Fruit fly (Drosophila melanogaster): ENCODE data around the gene Thor.

Thor gene

DNA sequence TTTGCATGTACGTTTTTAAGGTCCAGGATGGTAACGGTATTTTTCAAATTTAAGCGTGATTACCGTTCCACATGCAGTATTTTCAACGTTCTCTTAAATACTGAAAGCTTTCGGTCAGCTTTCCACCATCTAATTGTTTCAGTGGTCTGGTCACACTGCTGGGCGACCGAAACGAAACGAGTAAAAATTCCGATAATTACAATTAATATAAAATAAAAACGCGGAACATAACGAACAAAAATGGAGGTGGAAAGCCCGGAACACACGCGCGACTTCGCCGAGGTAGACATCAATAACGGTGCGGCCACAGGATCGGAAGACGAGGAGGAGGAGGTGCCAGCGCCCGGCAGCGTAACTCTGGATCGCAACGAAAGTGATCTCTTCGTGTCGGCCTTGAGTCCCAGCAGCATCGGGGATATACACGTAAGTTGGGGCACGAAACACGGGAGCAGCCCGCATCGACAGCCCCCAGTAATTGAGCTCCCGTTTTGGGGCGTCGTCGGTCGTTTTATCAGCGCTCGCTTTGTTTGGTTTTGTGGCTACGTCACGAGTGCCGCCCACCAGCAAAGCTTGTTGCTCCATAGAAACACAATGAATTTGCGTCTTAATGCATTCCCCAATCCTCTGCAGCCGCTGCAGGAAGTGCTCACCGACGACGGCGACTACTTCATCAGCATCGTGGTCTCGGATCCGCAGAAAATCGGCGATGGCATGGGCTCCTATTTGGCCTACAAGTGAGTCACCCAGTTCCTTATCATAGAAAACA is 28.5 kb upstream of the Thor start, which contains the start of gene Snx1 (continued):
- TF ChIP-seq Dek (tag; optimal IDR thresholded peaks at IDR 0.05), result no peak
- TF ChIP-seq pita (GFP tag; optimal IDR thresholded peaks at IDR 0.05), result no peak
- TF ChIP-seq Abd-B (GFP tag; optimal IDR thresholded peaks at IDR 0.05), result peak; percentile 35
- no peak for TF ChIP-seq CG7745 (tag; optimal IDR thresholded peaks at IDR 0.05)
- TF ChIP-seq HmgZ (tag; optimal IDR thresholded peaks at IDR 0.05), result no peak
- TF ChIP-seq unpg (GFP tag; optimal IDR thresholded peaks at IDR 0.05), result no peak
- no peak for TF ChIP-seq CG6765 (GFP tag; optimal IDR thresholded peaks at IDR 0.05)
- no peak for TF ChIP-seq CG17802 (tag; optimal IDR thresholded peaks at IDR 0.05)
- TF ChIP-seq gfzf (GFP tag; optimal IDR thresholded peaks at IDR 0.05), result peak; percentile 75
- no peak for TF ChIP-seq CG4820 (GFP tag; optimal IDR thresholded peaks at IDR 0.05)
- no peak for TF ChIP-seq B-H2 (GFP tag; optimal IDR thresholded peaks at IDR 0.05)
- no peak for TF ChIP-seq CG1832 (GFP tag; optimal IDR thresholded peaks at IDR 0.05)
- TF ChIP-seq stwl (tag; optimal IDR thresholded peaks at IDR 0.05), result peak; percentile 79
- no peak for TF ChIP-seq Hr51 (GFP tag; optimal IDR thresholded peaks at IDR 0.05)
- TF ChIP-seq dpn (GFP tag; optimal IDR thresholded peaks at IDR 0.05), result no peak
- TF ChIP-seq Hand (GFP tag; optimal IDR thresholded peaks at IDR 0.05), result no peak
- TF ChIP-seq Blimp-1 (GFP tag; optimal IDR thresholded peaks at IDR 0.05), result no peak
- TF ChIP-seq mld (GFP tag; IDR thresholded peaks at IDR 0.05; ENCODE audit: partially characterized antibody), result no peak
- peak; percentile 8; the same call in 1 of the 2 replicates for TF ChIP-seq Bgb (GFP tag; IDR thresholded peaks at IDR 0.05; ENCODE audit: partially characterized antibody)
- no peak for TF ChIP-seq Dad (GFP tag; optimal IDR thresholded peaks at IDR 0.05)
- no peak for TF ChIP-seq CG6272 (GFP tag; IDR thresholded peaks at IDR 0.05)
- TF ChIP-seq CG43689 (GFP tag; IDR thresholded peaks at IDR 0.05), result no peak
- no peak for TF ChIP-seq D19A (tag; optimal IDR thresholded peaks at IDR 0.05)
- TF ChIP-seq Doc2 (GFP tag; IDR thresholded peaks at IDR 0.05), result no peak
- peak; percentile 71 for TF ChIP-seq Med (GFP tag)
- no peak for TF ChIP-seq cas (GFP tag; IDR thresholded peaks at IDR 0.05)
- TF ChIP-seq ftz-f1 (GFP tag; optimal IDR thresholded peaks at IDR 0.05), result peak; percentile 60
- peak; percentile 53 for TF ChIP-seq exex (tag; optimal IDR thresholded peaks at IDR 0.05)

DNA sequence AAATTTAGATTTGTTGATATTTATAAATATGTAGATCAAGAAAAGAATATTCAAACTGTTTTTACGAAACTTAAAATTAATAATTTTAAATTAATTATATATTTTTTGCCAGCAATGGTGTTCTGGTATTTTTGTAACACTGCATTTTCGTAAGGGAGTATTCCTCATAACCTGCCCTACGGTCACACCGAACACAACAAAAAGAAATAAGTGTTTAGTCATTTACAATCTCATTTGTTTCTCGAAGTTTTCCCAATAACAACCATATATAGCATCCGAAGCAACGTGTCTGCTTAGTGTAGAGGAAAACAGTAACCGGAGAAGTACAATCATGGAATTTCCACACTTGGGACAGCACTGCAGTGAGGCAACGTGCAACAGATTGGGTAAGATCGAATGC is 25.9 kb upstream of the Thor start, which contains the start of gene CG12795:
Gene CG12795 (plus strand): TSS at position 181 of the 400 bp plus-strand sequence.
- TF ChIP-seq phol (tag; optimal IDR thresholded peaks at IDR 0.05) (peak; percentile 16), CG13287 (GFP tag; IDR thresholded peaks at IDR 0.05; ENCODE audit: partially characterized antibody) (peak; percentile 18; the same call in 1 of the 2 replicates), CG4617 (GFP tag; optimal IDR thresholded peaks at IDR 0.05; ENCODE audit: borderline replicate concordance) (peak; percentile 74), Nf-YB (GFP tag; optimal IDR thresholded peaks at IDR 0.05) (no peak), MESR4 (GFP tag; optimal IDR thresholded peaks at IDR 0.05) (peak; percentile 83), sens (GFP tag) (no peak), CG2875 (GFP tag; optimal IDR thresholded peaks at IDR 0.05) (no peak), CG10267 (tag; optimal IDR thresholded peaks at IDR 0.05) (peak; percentile 61), trem (tag; optimal IDR thresholded peaks at IDR 0.05) (peak; percentile 29), Dp (GFP tag; optimal IDR thresholded peaks at IDR 0.05) (peak; percentile 12), Scr (GFP tag; IDR thresholded peaks at IDR 0.05; ENCODE audit: partially characterized antibody) (0 out of 2 replicates have a peak, but pooled peaks have one; percentile 9), gfzf (GFP tag; optimal IDR thresholded peaks at IDR 0.05) (peak; percentile 72), YL-1 (GFP tag; optimal IDR thresholded peaks at IDR 0.05) (peak; percentile 58), CG2712 (tag; optimal IDR thresholded peaks at IDR 0.05) (peak; percentile 25), stwl (tag; optimal IDR thresholded peaks at IDR 0.05) (peak; percentile 69), sens-2 (GFP tag; IDR thresholded peaks at IDR 0.05) (no peak), CG8089 (GFP tag; optimal IDR thresholded peaks at IDR 0.05) (no peak), MBD-R2 (GFP tag; IDR thresholded peaks at IDR 0.05) (peak; percentile 47; the same call in 1 of the 2 replicates), nom (GFP tag; optimal IDR thresholded peaks at IDR 0.05) (peak; percentile 5), Nf-YA (GFP tag; IDR thresholded peaks at IDR 0.05) (no peak), kay (GFP tag; optimal IDR thresholded peaks at IDR 0.05) (no peak), CG14710 (tag; optimal IDR thresholded peaks at IDR 0.05) (peak; percentile 32)
